Worm (Caenorhabditis elegans) whole organism, midembryonic: ENCODE measurements around the gene M116.5.

Source experiments
- cog-1 ChIP-seq: sonication (generic microtip); optimal IDR thresholded peaks from 2 replicates; lab custom pipeline; 2016; ENCODE audit warnings: missing genetic modification characterization, missing compliant biosample characterization
- flt-1 ChIP-seq: fragments of 200-800 bp; sonication (Bioruptor generic); IDR thresholded peaks from 2 replicates; pipeline ENCODE4 v1.3.6; 2022; ENCODE audit warnings: missing genetic modification characterization, missing compliant biosample characterization
- med-1 ChIP-seq: sonication (generic microtip); optimal IDR thresholded peaks from 2 replicates; lab custom pipeline; 2017; ENCODE audit warnings: missing genetic modification characterization, mild to moderate bottlenecking, missing compliant biosample characterization, antibody characterized with exemption, missing genetic modification reagents; ENCODE audit not compliant: insufficient read depth
- tab-1 ChIP-seq: fragments of 200-800 bp; sonication (Bioruptor generic); IDR thresholded peaks from 2 replicates; pipeline ENCODE4 v1.3.6; 2022; ENCODE audit warnings: missing genetic modification characterization, missing compliant biosample characterization
- ztf-23 ChIP-seq: fragments of 200-800 bp; sonication (Bioruptor generic); IDR thresholded peaks from 2 replicates; pipeline ENCODE4 v1.3.6; 2022; ENCODE audit warnings: missing genetic modification reagents, missing genetic modification characterization, missing compliant biosample characterization
- ztf-29 ChIP-seq: fragments of 200-800 bp; sonication (Bioruptor generic); IDR thresholded peaks from 2 replicates; pipeline ENCODE4 v1.3.6; 2022; ENCODE audit warnings: missing genetic modification reagents, missing genetic modification characterization, missing compliant biosample characterization

- TF ChIP-seq flt-1 (GFP tag; lab: Robert Waterston, UW) (no peak), ztf-29 (no peak), cog-1 (no peak), med-1 (GFP tag; lab: Kevin White, UChicago) (no peak), ztf-23 (GFP tag; lab: Robert Waterston, UW) (no peak), tab-1 (GFP tag; lab: Robert Waterston, UW) (no peak)
Measured at ce11 chrIV:8453178-8453577, 32.3 kb upstream of the M116.5 start.
